Worm (Caenorhabditis elegans): Measurements from ENCODE around the gene Y54G9A.5.

DNA sequence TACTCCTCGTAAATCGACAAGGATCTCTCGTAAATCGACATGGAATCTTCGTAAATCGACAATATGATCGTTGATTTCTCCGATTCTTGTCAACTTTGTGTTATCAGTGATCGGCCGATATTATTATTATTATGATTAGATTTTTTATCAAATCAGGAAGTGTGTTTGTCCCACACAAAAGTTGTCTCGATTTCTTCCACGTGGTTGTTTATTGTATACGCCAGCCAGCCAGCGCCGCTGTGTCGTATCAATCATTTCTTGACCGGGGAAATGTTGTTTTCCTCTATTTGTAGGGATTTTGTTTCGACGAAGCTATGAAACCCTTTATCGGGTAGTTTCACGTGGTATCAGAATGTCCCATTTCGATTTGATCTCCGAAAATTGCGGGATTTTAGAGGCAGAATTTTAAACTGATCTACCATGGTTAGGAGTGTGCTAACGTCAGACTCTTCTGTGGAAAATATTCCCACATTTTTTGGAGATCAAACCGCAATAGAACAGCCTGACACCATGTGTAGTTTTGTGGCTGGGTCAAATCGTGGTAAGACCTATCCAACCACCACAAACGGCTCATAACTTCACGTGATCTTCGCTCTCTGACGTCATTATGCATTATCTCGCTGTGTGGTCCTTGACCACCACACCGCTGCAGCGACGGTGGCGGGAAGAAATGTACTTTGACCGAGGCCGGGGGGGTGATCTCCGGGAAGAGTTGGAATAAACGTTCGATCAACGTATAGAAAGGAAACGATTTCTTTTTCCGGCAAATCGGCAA lies 15.1 kb downstream of the Y54G9A.5 start:
- TF ChIP-seq nhr-28 (tag; optimal IDR thresholded peaks at IDR 0.05): no peak
- no peak for TF ChIP-seq unc-39 (tag; optimal IDR thresholded peaks at IDR 0.05)
- no peak for TF ChIP-seq nhr-12 (tag; optimal IDR thresholded peaks at IDR 0.05)
- peak; percentile 39 for TF ChIP-seq pha-4 (tag; optimal IDR thresholded peaks at IDR 0.05)
- peak; percentile 80 for TF ChIP-seq pqm-1 (tag; optimal IDR thresholded peaks at IDR 0.05)
- no peak for TF ChIP-seq ZK546.5 (tag; optimal IDR thresholded peaks at IDR 0.05)
- TF ChIP-seq fkh-2 (tag; optimal IDR thresholded peaks at IDR 0.05): no peak

Data from whole organism, L3 larva.